Fruit fly (Drosophila melanogaster): ENCODE results near the gene Nepl3.

dm6 chr2L:5100577-5100976 lies 42.5 kb upstream of the Nepl3 start, which contains the start of gene Msp300:
- TF ChIP-seq CG8478 (optimal IDR thresholded peaks at IDR 0.05) (no peak), CTCF (optimal IDR thresholded peaks at IDR 0.05) (no peak)
